Worm (Caenorhabditis elegans) whole organism, L1 larva: ENCODE measurements around the gene lact-1.

Experiments
- C04F5.9 ChIP-seq: sonication (generic microtip); optimal IDR thresholded peaks from 2 replicates; lab custom pipeline; 2016; ENCODE audit warnings: missing genetic modification characterization, missing compliant biosample characterization
- C34B4.2 ChIP-seq: sonication (generic microtip); optimal IDR thresholded peaks from 2 replicates; lab custom pipeline; 2017; ENCODE audit warnings: mild to moderate bottlenecking, missing genetic modification characterization, missing compliant biosample characterization
- F16B12.6 ChIP-seq: fragments of 150-350 bp; optimal IDR thresholded peaks from 2 replicates; lab custom pipeline; 2014; ENCODE audit warnings: missing biosample characterization, missing genetic modification characterization
- Y116A8C.19 ChIP-seq: sonication (generic microtip); optimal IDR thresholded peaks from 2 replicates; lab custom pipeline; 2016; ENCODE audit warnings: missing compliant biosample characterization, missing genetic modification characterization, borderline replicate concordance
- aha-1 ChIP-seq: fragments of 150-350 bp; optimal IDR thresholded peaks from 2 replicates; lab custom pipeline; 2014; ENCODE audit warnings: missing biosample characterization, missing genetic modification characterization
- alr-1 ChIP-seq: fragments of 200-800 bp; sonication (Bioruptor generic); optimal IDR thresholded peaks from 2 replicates; lab custom pipeline; 2018; ENCODE audit warnings: borderline replicate concordance, mild to moderate bottlenecking, missing genetic modification characterization, missing compliant biosample characterization
- aly-2 ChIP-seq: fragments of 150-350 bp; optimal IDR thresholded peaks from 2 replicates; lab custom pipeline; 2014; ENCODE audit warnings: missing biosample characterization, missing genetic modification characterization
- ama-1 ChIP-seq: fragments of 150-350 bp; optimal IDR thresholded peaks from 2 replicates; lab custom pipeline; 2014
- blmp-1 ChIP-seq: fragments of 150-350 bp; optimal IDR thresholded peaks from 2 replicates; lab custom pipeline; 2014; ENCODE audit warnings: missing biosample characterization, missing genetic modification characterization
- ceh-63 ChIP-seq: fragments of 200-800 bp; sonication (Bioruptor generic); optimal IDR thresholded peaks from 2 replicates; lab custom pipeline; 2018; ENCODE audit warnings: mild to moderate bottlenecking, missing genetic modification characterization, missing compliant biosample characterization
- ceh-82 ChIP-seq, 3 experiments: fragments of 150-350 bp in 1 of 3; sonication (generic microtip) in 2 of 3; optimal IDR thresholded peaks; 2 replicates each; lab custom pipeline; 2014 to 2017; ENCODE audit warnings: missing biosample characterization in 3 of 3, missing genetic modification characterization in 3 of 3
- ceh-88 ChIP-seq: fragments of 200-800 bp; sonication (Bioruptor generic); IDR thresholded peaks from 2 replicates; pipeline ENCODE4 v1.3.6; 2022; ENCODE audit warnings: missing genetic modification characterization, missing compliant biosample characterization
- dpl-1 ChIP-seq, 3 experiments: fragments of 150-350 bp in 2 of 3; sonication (generic microtip) in 1 of 3; optimal IDR thresholded peaks; 2 replicates each; lab custom pipeline; 2014 to 2017; ENCODE audit warnings: missing biosample characterization in 3 of 3, missing genetic modification characterization in 3 of 3, missing genetic modification reagents in 3 of 3
- efl-3 ChIP-seq: fragments of 200-800 bp; sonication (Bioruptor generic); optimal IDR thresholded peaks from 2 replicates; lab custom pipeline; 2018; ENCODE audit warnings: mild to moderate bottlenecking, missing genetic modification characterization, missing compliant biosample characterization
- egl-13 ChIP-seq: sonication (generic microtip); optimal IDR thresholded peaks from 2 replicates; lab custom pipeline; 2016; ENCODE audit warnings: missing genotype, missing genetic modification reagents, missing genetic modification characterization, missing compliant biosample characterization
- egl-27 ChIP-seq, 2 experiments: fragments of 150-350 bp in 1 of 2; sonication (generic microtip); optimal IDR thresholded peaks; 3 replicates each; lab custom pipeline; 2017 to 2018; ENCODE audit warnings: missing biosample characterization in 2 of 2, missing genetic modification characterization in 2 of 2, missing genetic modification reagents in 2 of 2
- elt-2 ChIP-seq: sonication (generic microtip); optimal IDR thresholded peaks from 2 replicates; lab custom pipeline; 2016; ENCODE audit warnings: missing genetic modification characterization, mild to moderate bottlenecking, inconsistent platforms, missing compliant biosample characterization, missing genetic modification reagents
- elt-3 ChIP-seq, 6 experiments: fragments of 150-350 bp in 1 of 6; sonication (generic microtip); optimal IDR thresholded peaks; 2 replicates each; lab custom pipeline; 2017 to 2018; ENCODE audit warnings: missing biosample characterization in 6 of 6, missing genetic modification characterization in 6 of 6, inconsistent platforms in 1 of 6
- ets-5 ChIP-seq: fragments of 200-800 bp; sonication (Bioruptor generic); IDR thresholded peaks from 2 replicates; pipeline ENCODE4 v1.3.6; 2022; ENCODE audit warnings: missing genetic modification characterization, missing compliant biosample characterization
- fkh-10 ChIP-seq: sonication (generic microtip); optimal IDR thresholded peaks from 2 replicates; lab custom pipeline; 2017; ENCODE audit warnings: missing biosample characterization, missing genetic modification reagents, missing genetic modification characterization
- fkh-4 ChIP-seq: sonication (generic microtip); optimal IDR thresholded peaks from 2 replicates; lab custom pipeline; 2016; ENCODE audit warnings: missing compliant biosample characterization, missing genetic modification characterization, borderline replicate concordance
- fkh-8 ChIP-seq: sonication (generic microtip); optimal IDR thresholded peaks from 2 replicates; lab custom pipeline; 2016; ENCODE audit warnings: mild to moderate bottlenecking, missing genetic modification characterization, missing compliant biosample characterization
- hlh-17 ChIP-seq: fragments of 200-800 bp; sonication (Bioruptor generic); optimal IDR thresholded peaks from 2 replicates; lab custom pipeline; 2018; ENCODE audit warnings: missing genetic modification characterization, mild to moderate bottlenecking, missing compliant biosample characterization, moderate library complexity, borderline replicate concordance
- hlh-4 ChIP-seq: sonication (generic microtip); optimal IDR thresholded peaks from 2 replicates; lab custom pipeline; 2016; ENCODE audit warnings: mild to moderate bottlenecking, missing genetic modification characterization, missing compliant biosample characterization
- irx-1 ChIP-seq: sonication (generic microtip); optimal IDR thresholded peaks from 2 replicates; lab custom pipeline; 2016; ENCODE audit warnings: missing genetic modification characterization, missing compliant biosample characterization
- lin-13 ChIP-seq: fragments of 150-350 bp; optimal IDR thresholded peaks from 2 replicates; lab custom pipeline; 2014; ENCODE audit warnings: missing biosample characterization, missing genetic modification reagents, missing genetic modification characterization
- lin-14 ChIP-seq: fragments of 200-800 bp; sonication (Bioruptor generic); optimal IDR thresholded peaks from 2 replicates; lab custom pipeline; 2018; ENCODE audit warnings: mild to moderate bottlenecking, missing genetic modification characterization, moderate library complexity, missing compliant biosample characterization
- lin-15B ChIP-seq: fragments of 150-350 bp; sonication (generic microtip); optimal IDR thresholded peaks from 3 replicates; lab custom pipeline; 2014; ENCODE audit warnings: missing biosample characterization, missing genetic modification characterization
- lin-39 ChIP-seq: fragments of 150-350 bp; optimal IDR thresholded peaks from 2 replicates; lab custom pipeline; 2014; ENCODE audit warnings: missing biosample characterization, missing genetic modification reagents, missing genetic modification characterization
- lir-3 ChIP-seq: sonication (generic microtip); optimal IDR thresholded peaks from 2 replicates; lab custom pipeline; 2016; ENCODE audit warnings: mild to moderate bottlenecking, missing genetic modification characterization, moderate library complexity, missing compliant biosample characterization; ENCODE audit not compliant: poor library complexity
- lsy-2 ChIP-seq, 2 experiments: fragments of 150-350 bp; optimal IDR thresholded peaks; 2 replicates each; lab custom pipeline; 2014; ENCODE audit warnings: missing biosample characterization in 2 of 2, missing genetic modification characterization in 2 of 2
- mab-9 ChIP-seq: fragments of 200-800 bp; sonication (Bioruptor generic); IDR thresholded peaks from 2 replicates; pipeline ENCODE4 v1.3.6; 2022; ENCODE audit warnings: missing genetic modification reagents, missing genetic modification characterization, missing compliant biosample characterization
- mdl-1 ChIP-seq, 2 experiments: fragments of 150-350 bp; optimal IDR thresholded peaks; 2 replicates each; lab custom pipeline; 2014 to 2017; ENCODE audit warnings: missing biosample characterization in 2 of 2, missing genetic modification characterization in 2 of 2, inconsistent platforms in 1 of 2
- mef-2 ChIP-seq: fragments of 150-350 bp; optimal IDR thresholded peaks from 2 replicates; lab custom pipeline; 2014; ENCODE audit warnings: missing biosample characterization, missing genetic modification characterization
- nhr-11 ChIP-seq: fragments of 150-350 bp; optimal IDR thresholded peaks from 2 replicates; lab custom pipeline; 2014; ENCODE audit warnings: missing biosample characterization, missing genetic modification characterization
- nhr-12 ChIP-seq: sonication (generic microtip); optimal IDR thresholded peaks from 2 replicates; lab custom pipeline; 2017; ENCODE audit warnings: missing biosample characterization, missing genetic modification characterization
- nhr-19 ChIP-seq: fragments of 200-800 bp; sonication (Bioruptor generic); conservative IDR thresholded peaks from 2 replicates; pipeline ENCODE4 v1.3.6; 2022; ENCODE audit warnings: missing genetic modification characterization, missing compliant biosample characterization
- nhr-20 ChIP-seq: sonication (generic microtip); optimal IDR thresholded peaks from 2 replicates; lab custom pipeline; 2016; ENCODE audit warnings: mild to moderate bottlenecking, missing genetic modification characterization, missing compliant biosample characterization
- nhr-28 ChIP-seq: fragments of 150-350 bp; optimal IDR thresholded peaks from 2 replicates; lab custom pipeline; 2014; ENCODE audit warnings: missing biosample characterization, missing genetic modification characterization
- nhr-76 ChIP-seq: sonication (generic microtip); optimal IDR thresholded peaks from 2 replicates; lab custom pipeline; 2017; ENCODE audit warnings: missing biosample characterization, missing genetic modification characterization
- nhr-77 ChIP-seq: fragments of 150-350 bp; optimal IDR thresholded peaks from 2 replicates; lab custom pipeline; 2014; ENCODE audit warnings: missing biosample characterization, missing genetic modification characterization
- nhr-84 ChIP-seq: sonication (generic microtip); optimal IDR thresholded peaks from 2 replicates; lab custom pipeline; 2017; ENCODE audit warnings: missing biosample characterization, missing genetic modification characterization
- nhr-85 ChIP-seq: sonication (generic microtip); peaks from one replicate; lab custom pipeline; 2016; ENCODE audit warnings: missing genetic modification characterization, inconsistent platforms, missing compliant biosample characterization
- nhr-90 ChIP-seq: sonication (generic microtip); optimal IDR thresholded peaks from 2 replicates; lab custom pipeline; 2016; ENCODE audit warnings: mild to moderate bottlenecking, missing genetic modification characterization, missing compliant biosample characterization; ENCODE audit not compliant: poor library complexity
- pag-3 ChIP-seq: sonication (generic microtip); optimal IDR thresholded peaks from 2 replicates; lab custom pipeline; 2017; ENCODE audit warnings: missing genetic modification characterization, mild to moderate bottlenecking, missing compliant biosample characterization, antibody characterized with exemption, borderline replicate concordance; ENCODE audit not compliant: insufficient read depth
- skn-1 ChIP-seq: fragments of 150-350 bp; optimal IDR thresholded peaks from 2 replicates; lab custom pipeline; 2014; ENCODE audit warnings: missing biosample characterization, missing genetic modification characterization
- snu-23 ChIP-seq: sonication (generic microtip); optimal IDR thresholded peaks from 2 replicates; lab custom pipeline; 2016; ENCODE audit warnings: missing genetic modification characterization, missing compliant biosample characterization
- sup-37 ChIP-seq: fragments of 200-800 bp; sonication (Bioruptor generic); optimal IDR thresholded peaks from 2 replicates; lab custom pipeline; 2018; ENCODE audit warnings: mild to moderate bottlenecking, missing genetic modification characterization, missing compliant biosample characterization
- swsn-7 ChIP-seq: sonication (generic microtip); optimal IDR thresholded peaks from 2 replicates; lab custom pipeline; 2016; ENCODE audit warnings: missing genetic modification characterization, missing compliant biosample characterization
- tbx-2 ChIP-seq: sonication (generic microtip); optimal IDR thresholded peaks from 2 replicates; lab custom pipeline; 2016; ENCODE audit warnings: missing genetic modification characterization, missing compliant biosample characterization
- tlp-1 ChIP-seq: fragments of 150-350 bp; optimal IDR thresholded peaks from 2 replicates; lab custom pipeline; 2014; ENCODE audit warnings: missing biosample characterization, missing genetic modification characterization
- unc-30 ChIP-seq: sonication (generic microtip); optimal IDR thresholded peaks from 2 replicates; lab custom pipeline; 2017; ENCODE audit warnings: missing biosample characterization, missing genetic modification characterization
- unc-98 ChIP-seq: fragments of 200-800 bp; sonication (Bioruptor generic); IDR thresholded peaks from 2 replicates; pipeline ENCODE4 v1.3.6; 2022; ENCODE audit warnings: missing genetic modification characterization, missing compliant biosample characterization
- vab-15 ChIP-seq: sonication (generic microtip); optimal IDR thresholded peaks from 2 replicates; lab custom pipeline; 2017; ENCODE audit warnings: missing genotype, mild to moderate bottlenecking, missing genetic modification characterization, missing compliant biosample characterization

Gene lact-1

DNA sequence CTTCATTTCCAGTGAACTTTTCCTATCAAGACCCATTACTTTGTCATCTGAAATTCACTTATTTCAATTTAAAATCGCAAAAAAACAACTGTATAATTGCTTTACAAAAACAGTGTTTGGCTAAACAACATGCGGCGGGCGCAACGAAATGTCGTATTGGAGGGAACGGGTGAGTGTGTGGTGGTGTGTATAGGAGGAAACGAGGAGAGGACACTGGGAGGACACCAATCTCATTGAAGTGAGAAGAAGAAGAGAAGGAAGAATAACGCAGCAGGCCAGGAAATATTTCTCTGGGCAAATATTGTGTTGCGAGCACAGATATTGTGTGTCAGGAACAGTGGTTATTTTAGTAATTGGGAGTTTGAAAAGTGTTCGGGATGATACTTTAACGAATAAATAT, 5.6 kb downstream of the lact-1 start, which contains the start of gene F46H5.4:
Gene F46H5.4, minus strand, starts transcription at position 53 of the 400 bp plus-strand sequence.
- no peak for TF ChIP-seq lin-13
- no peak for TF ChIP-seq fkh-4
- TF ChIP-seq nhr-90, result no peak
- TF ChIP-seq mab-9 (GFP tag; lab: Robert Waterston, UW), result no peak
- no peak for TF ChIP-seq C34B4.2 (tag; lab: Kevin White, UChicago)
- TF ChIP-seq nhr-11 (tag; lab: Kevin White, UChicago), result no peak
- TF ChIP-seq C04F5.9 (tag; lab: Kevin White, UChicago), result no peak
- TF ChIP-seq nhr-77, result no peak
- TF ChIP-seq mdl-1 (tag; optimal IDR thresholded peaks at IDR 0.05; lab: Kevin White, UChicago), result no peak
- TF ChIP-seq lin-15B, result no peak
- TF ChIP-seq pag-3 (tag; lab: Kevin White, UChicago), result no peak
- no peak for TF ChIP-seq ceh-63 (GFP tag; lab: Kevin White, UChicago)
- TF ChIP-seq nhr-28 (tag; lab: Kevin White, UChicago), result no peak
- TF ChIP-seq egl-27 (tag; optimal IDR thresholded peaks at IDR 0.05; lab: Kevin White, UChicago), result no peak
- TF ChIP-seq nhr-19, result no peak
- no peak for TF ChIP-seq elt-2 (tag; lab: Kevin White, UChicago)
- TF ChIP-seq tlp-1, result no peak
- TF ChIP-seq ceh-88 (GFP tag; lab: Robert Waterston, UW), result no peak
- no peak for TF ChIP-seq efl-3 (GFP tag; lab: Kevin White, UChicago)
- TF ChIP-seq tbx-2, result no peak
- TF ChIP-seq alr-1 (tag; lab: Kevin White, UChicago), result no peak
- no peak for TF ChIP-seq elt-3 (tag; optimal IDR thresholded peaks at IDR 0.05; lab: Kevin White, UChicago)
- TF ChIP-seq ama-1 (lab: Kevin White, UChicago), result no peak
- no peak for TF ChIP-seq skn-1 (tag; lab: Kevin White, UChicago)
- TF ChIP-seq nhr-20 (tag; lab: Kevin White, UChicago), result peak; percentile 38
- peak; percentile 54 for TF ChIP-seq blmp-1 (tag; lab: Kevin White, UChicago)
- no peak for TF ChIP-seq unc-30 (tag; lab: Kevin White, UChicago)
- no peak for TF ChIP-seq fkh-8 (tag; lab: Kevin White, UChicago)
- TF ChIP-seq hlh-17 (GFP tag; lab: Kevin White, UChicago), result no peak
- TF ChIP-seq snu-23 (GFP tag; lab: Kevin White, UChicago), result peak; percentile 48
- no peak for TF ChIP-seq dpl-1 (GFP tag; optimal IDR thresholded peaks at IDR 0.05; lab: Kevin White, UChicago)
- no peak for TF ChIP-seq lir-3 (tag; lab: Kevin White, UChicago)
- no peak for TF ChIP-seq egl-13 (tag; lab: Kevin White, UChicago)
- no peak for TF ChIP-seq nhr-84 (tag; lab: Kevin White, UChicago)
- TF ChIP-seq nhr-85 (tag; lab: Kevin White, UChicago), result no peak
- TF ChIP-seq vab-15 (tag; lab: Kevin White, UChicago), result no peak
- no peak for TF ChIP-seq nhr-12 (tag; lab: Kevin White, UChicago)
- TF ChIP-seq lin-39 (tag; lab: Kevin White, UChicago), result no peak
- TF ChIP-seq hlh-4, result no peak
- TF ChIP-seq aha-1 (tag; lab: Kevin White, UChicago), result no peak
- no peak for TF ChIP-seq fkh-10 (GFP tag; lab: Kevin White, UChicago)
- peak in 1 of 2 experiments; percentile 52 for TF ChIP-seq lsy-2 (tag; optimal IDR thresholded peaks at IDR 0.05; lab: Kevin White, UChicago)
- TF ChIP-seq ets-5 (GFP tag; lab: Robert Waterston, UW), result no peak
- peak in 1 of 3 experiments; percentile 45 for TF ChIP-seq ceh-82 (tag; optimal IDR thresholded peaks at IDR 0.05; lab: Kevin White, UChicago)
- TF ChIP-seq unc-98 (GFP tag; lab: Robert Waterston, UW), result no peak
- no peak for TF ChIP-seq aly-2
- peak; percentile 29 for TF ChIP-seq irx-1 (tag; lab: Kevin White, UChicago)
- TF ChIP-seq F16B12.6 (tag; lab: Kevin White, UChicago), result no peak
- TF ChIP-seq mef-2, result no peak
- TF ChIP-seq swsn-7 (tag; lab: Kevin White, UChicago), result peak; percentile 9
- no peak for TF ChIP-seq nhr-76 (tag; lab: Kevin White, UChicago)
- no peak for TF ChIP-seq sup-37 (GFP tag; lab: Kevin White, UChicago)
- TF ChIP-seq Y116A8C.19 (tag; lab: Kevin White, UChicago), result no peak
- peak; percentile 74 for TF ChIP-seq lin-14 (GFP tag; lab: Kevin White, UChicago)
